Fruit fly (Drosophila melanogaster): ENCODE measurements around the gene Chsy.

- TF ChIP-seq usp (GFP tag; optimal IDR thresholded peaks at IDR 0.05) (no peak), EcR (GFP tag; optimal IDR thresholded peaks at IDR 0.05) (no peak), psq (optimal IDR thresholded peaks at IDR 0.05) (no peak), Dll (optimal IDR thresholded peaks at IDR 0.05) (no peak), pan (optimal IDR thresholded peaks at IDR 0.05) (no peak)
Measured at dm6 chrX:15575557-15575956, 17.8 kb downstream of the Chsy start, which contains the start of gene CG42299.

Data from whole organism.